Fruit fly (Drosophila melanogaster): ENCODE measurements around the gene CG33125.

DNA sequence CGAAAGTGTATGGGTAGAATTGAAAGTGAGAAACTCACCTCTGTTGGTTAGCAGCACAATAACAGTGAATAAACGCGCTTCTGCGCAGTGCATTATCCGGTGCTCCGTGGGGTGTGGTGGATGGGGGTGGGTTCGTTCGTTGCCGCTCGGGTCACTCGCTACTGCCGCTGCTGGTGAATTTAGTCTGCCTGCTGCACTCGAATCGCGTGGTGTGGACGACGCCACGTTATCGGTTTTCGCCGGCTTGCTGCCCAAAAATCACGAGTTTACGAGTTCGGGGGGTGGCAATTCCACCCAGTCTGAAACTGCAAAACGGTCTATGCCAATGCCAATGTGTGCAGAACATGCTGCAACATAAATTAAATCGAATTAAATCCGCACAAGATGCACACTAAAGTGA lies 25.3 kb upstream of the CG33125 start, which contains the start of gene Tmtc1:
- no peak for TF ChIP-seq psq (optimal IDR thresholded peaks at IDR 0.05)
- no peak for TF ChIP-seq CG8478 (optimal IDR thresholded peaks at IDR 0.05)
- TF ChIP-seq Dll (optimal IDR thresholded peaks at IDR 0.05), result no peak

All from whole organism.